Fruit fly (Drosophila melanogaster) whole organism, embryonic: Measurements from ENCODE around the gene bun.

Experiments used
- Ada2b ChIP-seq: fragments of 200-800 bp; sonication (Bioruptor generic); IDR thresholded peaks from 2 replicates; pipeline ENCODE4 v1.3.6; 2022; ENCODE audit warnings: missing biosample characterization, missing genetic modification characterization
- B-H1 ChIP-seq: fragments of 200-800 bp; sonication (Bioruptor generic); IDR thresholded peaks from 3 replicates; pipeline ENCODE4 v1.3.6; 2022; ENCODE audit warnings: missing biosample characterization, missing genetic modification characterization
- BtbVII ChIP-seq: fragments of 200-800 bp; sonication (Bioruptor generic); optimal IDR thresholded peaks from 3 replicates; lab custom pipeline; 2017; ENCODE audit warnings: missing biosample characterization, mild to moderate bottlenecking, missing genetic modification characterization
- CG1024 ChIP-seq: fragments of 200-800 bp; sonication (Bioruptor generic); IDR thresholded peaks from 2 replicates; pipeline ENCODE4 v1.3.6; 2022; ENCODE audit warnings: missing biosample characterization, missing genetic modification characterization
- CG11247 ChIP-seq: fragments of 200-800 bp; sonication (Bioruptor generic); IDR thresholded peaks from 2 replicates; pipeline ENCODE4 v1.3.6; 2022; ENCODE audit warnings: missing biosample characterization, missing genetic modification characterization
- CG11560 ChIP-seq: fragments of 200-800 bp; sonication (Bioruptor generic); IDR thresholded peaks from 3 replicates; pipeline ENCODE4 v1.3.6; 2022; ENCODE audit warnings: missing biosample characterization, missing genetic modification characterization
- CG11695 ChIP-seq: fragments of 200-800 bp; sonication (Bioruptor generic); IDR thresholded peaks from 3 replicates; pipeline ENCODE4 v1.3.6; 2022; ENCODE audit warnings: missing biosample characterization, missing genetic modification characterization
- CG13296 ChIP-seq: fragments of 200-800 bp; sonication (Bioruptor generic); optimal IDR thresholded peaks from 3 replicates; lab custom pipeline; 2018; ENCODE audit warnings: missing biosample characterization, mild to moderate bottlenecking, missing genetic modification characterization
- CG15696 ChIP-seq: fragments of 200-800 bp; sonication (Bioruptor generic); optimal IDR thresholded peaks from 2 replicates; lab custom pipeline; 2019; ENCODE audit warnings: missing biosample characterization, mild to moderate bottlenecking, missing genetic modification characterization, moderate library complexity
- CG1602 ChIP-seq: fragments of 200-800 bp; sonication (Bioruptor generic); optimal IDR thresholded peaks from 3 replicates; lab custom pipeline; 2016; ENCODE audit warnings: missing biosample characterization, missing genetic modification characterization
- CG18619 ChIP-seq: fragments of 200-800 bp; sonication (Bioruptor generic); optimal IDR thresholded peaks from 3 replicates; lab custom pipeline; 2017; ENCODE audit warnings: missing biosample characterization, mild to moderate bottlenecking, missing genetic modification characterization
- CG2120 ChIP-seq: fragments of 200-800 bp; sonication (Bioruptor generic); optimal IDR thresholded peaks from 3 replicates; lab custom pipeline; 2016; ENCODE audit warnings: missing biosample characterization, missing genetic modification characterization
- CG34376 ChIP-seq: fragments of 200-800 bp; sonication (Bioruptor generic); optimal IDR thresholded peaks from 2 replicates; lab custom pipeline; 2018; ENCODE audit warnings: missing biosample characterization, mild to moderate bottlenecking, missing genetic modification characterization
- CG34422 ChIP-seq: fragments of 200-800 bp; sonication (Bioruptor generic); IDR thresholded peaks from 3 replicates; pipeline ENCODE4 v1.3.6; 2022; ENCODE audit warnings: missing biosample characterization, missing genetic modification characterization
- CG4617 ChIP-seq: fragments of 200-800 bp; sonication (Bioruptor generic); optimal IDR thresholded peaks from 3 replicates; lab custom pipeline; 2016; ENCODE audit warnings: missing biosample characterization, missing genetic modification characterization, borderline replicate concordance
- CG4820 ChIP-seq: fragments of 200-800 bp; sonication (Bioruptor generic); optimal IDR thresholded peaks from 3 replicates; lab custom pipeline; 2016; ENCODE audit warnings: missing biosample characterization, missing genetic modification characterization
- CG5245 ChIP-seq: fragments of 200-800 bp; sonication (Bioruptor generic); optimal IDR thresholded peaks from 3 replicates; lab custom pipeline; 2016; ENCODE audit warnings: missing biosample characterization, missing genetic modification characterization
- CG6683 ChIP-seq: fragments of 200-800 bp; sonication (Bioruptor generic); optimal IDR thresholded peaks from 2 replicates; lab custom pipeline; 2017; ENCODE audit warnings: missing biosample characterization, mild to moderate bottlenecking, missing genetic modification characterization, missing genetic modification reagents
- CG7786 ChIP-seq: fragments of 200-800 bp; sonication (Bioruptor generic); optimal IDR thresholded peaks from 2 replicates; lab custom pipeline; 2016; ENCODE audit warnings: missing biosample characterization, missing genetic modification characterization
- CG7839 ChIP-seq: fragments of 200-800 bp; sonication (Bioruptor generic); optimal IDR thresholded peaks from 3 replicates; lab custom pipeline; 2018; ENCODE audit warnings: missing biosample characterization, mild to moderate bottlenecking, missing genetic modification characterization, moderate library complexity
- CG9932 ChIP-seq: fragments of 200-800 bp; sonication (Bioruptor generic); IDR thresholded peaks from 2 replicates; pipeline ENCODE4 v1.3.6; 2022; ENCODE audit warnings: missing biosample characterization, missing genetic modification characterization
- CHES-1-like ChIP-seq: fragments of 200-800 bp; sonication (Bioruptor generic); optimal IDR thresholded peaks from 2 replicates; lab custom pipeline; 2016; ENCODE audit warnings: missing biosample characterization, missing genetic modification characterization
- CrebB ChIP-seq: fragments of 200-800 bp; sonication (Bioruptor generic); optimal IDR thresholded peaks from 3 replicates; lab custom pipeline; 2018; ENCODE audit warnings: missing biosample characterization, mild to moderate bottlenecking, missing genetic modification characterization
- Eip74EF ChIP-seq, 2 experiments: fragments of 200-800 bp in 1 of 2; fragments of >200 bp in 1 of 2; sonication (Bioruptor generic) in 1 of 2; optimal IDR thresholded peaks; 2 replicates each; lab custom pipeline; 2017 to 2019; ENCODE audit warnings: missing biosample characterization in 2 of 2, missing genetic modification characterization in 2 of 2, mild to moderate bottlenecking in 1 of 2, moderate library complexity in 1 of 2
- Ets65A ChIP-seq: fragments of 200-800 bp; sonication (Bioruptor generic); peaks from one replicate; lab custom pipeline; 2016; ENCODE audit warnings: missing biosample characterization, missing genetic modification characterization
- H2.0 ChIP-seq: fragments of 200-800 bp; sonication (Bioruptor generic); IDR thresholded peaks from 2 replicates; pipeline ENCODE4 v1.3.6; 2022; ENCODE audit warnings: missing biosample characterization, missing genetic modification characterization
- Mad ChIP-seq: fragments of 200-800 bp; sonication (Bioruptor generic); optimal IDR thresholded peaks from 2 replicates; lab custom pipeline; 2016; ENCODE audit warnings: missing biosample characterization, missing genetic modification characterization
- Max ChIP-seq: fragments of 200-800 bp; sonication (Bioruptor generic); optimal IDR thresholded peaks from 2 replicates; lab custom pipeline; 2016; ENCODE audit warnings: missing biosample characterization, mild to moderate bottlenecking, missing genetic modification characterization
- Nf-YC ChIP-seq: fragments of 200-800 bp; optimal IDR thresholded peaks from 3 replicates; lab custom pipeline; 2019; ENCODE audit warnings: missing biosample characterization, mild to moderate bottlenecking, missing genetic modification characterization, moderate library complexity
- Rfx ChIP-seq: fragments of 200-800 bp; sonication (Bioruptor generic); IDR thresholded peaks from 2 replicates; pipeline ENCODE4 v1.3.6; 2022; ENCODE audit warnings: missing biosample characterization, missing genetic modification characterization
- Side ChIP-seq: fragments of 200-800 bp; sonication (Bioruptor generic); optimal IDR thresholded peaks from 2 replicates; lab custom pipeline; 2016; ENCODE audit warnings: missing biosample characterization, missing genetic modification characterization
- Sox100B ChIP-seq: fragments of 200-800 bp; sonication (Bioruptor generic); optimal IDR thresholded peaks from 3 replicates; lab custom pipeline; 2018; ENCODE audit warnings: missing biosample characterization, mild to moderate bottlenecking, missing genetic modification characterization
- ap ChIP-seq: fragments of 200-800 bp; sonication (Bioruptor generic); IDR thresholded peaks from 2 replicates; pipeline ENCODE4 v1.3.6; 2022; ENCODE audit warnings: missing biosample characterization, missing genetic modification characterization
- ara ChIP-seq: fragments of 200-800 bp; sonication (Bioruptor generic); IDR thresholded peaks from 2 replicates; pipeline ENCODE4 v1.3.6; 2022; ENCODE audit warnings: missing biosample characterization, missing genetic modification characterization
- bsh ChIP-seq, 2 experiments: fragments of 200-800 bp; sonication (Bioruptor generic); optimal IDR thresholded peaks; 2 replicates each; lab custom pipeline; 2017 to 2018; ENCODE audit warnings: mild to moderate bottlenecking in 2 of 2, missing biosample characterization in 2 of 2, missing genetic modification characterization in 2 of 2, moderate library complexity in 1 of 2
- chn ChIP-seq: fragments of 200-800 bp; sonication (Bioruptor generic); optimal IDR thresholded peaks from 2 replicates; lab custom pipeline; 2016; ENCODE audit warnings: missing biosample characterization, missing genetic modification characterization
- corto ChIP-seq: fragments of 200-800 bp; sonication (Bioruptor generic); optimal IDR thresholded peaks from 2 replicates; lab custom pipeline; 2016; ENCODE audit warnings: missing biosample characterization, mild to moderate bottlenecking, missing genetic modification characterization, moderate library complexity
- crc ChIP-seq: fragments of 200-800 bp; sonication (Bioruptor generic); optimal IDR thresholded peaks from 2 replicates; lab custom pipeline; 2016; ENCODE audit warnings: missing biosample characterization, missing genetic modification characterization
- dan ChIP-seq: fragments of 200-800 bp; sonication (Bioruptor generic); IDR thresholded peaks from 2 replicates; pipeline ENCODE4 v1.3.6; 2022; ENCODE audit warnings: missing biosample characterization, missing genetic modification characterization
- dmrt99B ChIP-seq: fragments of 200-800 bp; sonication (Bioruptor generic); optimal IDR thresholded peaks from 2 replicates; lab custom pipeline; 2018; ENCODE audit warnings: missing biosample characterization, mild to moderate bottlenecking, missing genetic modification characterization, moderate library complexity
- ems ChIP-seq: fragments of 200-800 bp; sonication (Bioruptor generic); optimal IDR thresholded peaks from 3 replicates; lab custom pipeline; 2016; ENCODE audit warnings: missing biosample characterization, missing genetic modification characterization
- fru ChIP-seq: fragments of >200 bp; optimal IDR thresholded peaks from 2 replicates; lab custom pipeline; 2017
- grau ChIP-seq: fragments of 200-800 bp; optimal IDR thresholded peaks from 3 replicates; lab custom pipeline; 2019; ENCODE audit warnings: missing biosample characterization, mild to moderate bottlenecking, missing genetic modification characterization, moderate library complexity
- gro ChIP-seq: fragments of 200-800 bp; sonication (Bioruptor generic); optimal IDR thresholded peaks from 2 replicates; lab custom pipeline; 2016; ENCODE audit warnings: missing biosample characterization, missing genetic modification characterization
- h ChIP-seq: fragments of >200 bp; optimal IDR thresholded peaks from 2 replicates; lab custom pipeline; 2017
- lilli ChIP-seq: fragments of 200-800 bp; sonication (Bioruptor generic); optimal IDR thresholded peaks from 3 replicates; lab custom pipeline; 2016; ENCODE audit warnings: missing biosample characterization, missing genetic modification characterization
- otp ChIP-seq: fragments of 200-800 bp; sonication (Bioruptor generic); IDR thresholded peaks from 3 replicates; pipeline ENCODE4, ENCODE4 v1.3.6; 2022; ENCODE audit warnings: missing biosample characterization, missing genetic modification characterization
- pfk ChIP-seq: fragments of 200-800 bp; sonication (Bioruptor generic); optimal IDR thresholded peaks from 2 replicates; lab custom pipeline; 2018; ENCODE audit warnings: missing biosample characterization, mild to moderate bottlenecking, missing genetic modification characterization, moderate library complexity
- phol ChIP-seq: fragments of 200-800 bp; sonication (Bioruptor generic); optimal IDR thresholded peaks from 3 replicates; lab custom pipeline; 2018; ENCODE audit warnings: missing biosample characterization, mild to moderate bottlenecking, missing genetic modification characterization, moderate library complexity
- ranshi ChIP-seq: fragments of 200-800 bp; sonication (Bioruptor generic); IDR thresholded peaks from 2 replicates; pipeline ENCODE4 v1.3.6; 2022; ENCODE audit warnings: missing biosample characterization, missing genetic modification characterization
- sens-2 ChIP-seq: fragments of 200-800 bp; sonication (Bioruptor generic); IDR thresholded peaks from 2 replicates; pipeline ENCODE4 v1.3.6; 2022; ENCODE audit warnings: missing biosample characterization, missing genetic modification characterization
- sim ChIP-seq: fragments of 200-800 bp; sonication (Bioruptor generic); IDR thresholded peaks from 2 replicates; pipeline ENCODE4 v1.3.6; 2022; ENCODE audit warnings: missing biosample characterization, missing genetic modification characterization
- tin ChIP-seq: fragments of 200-800 bp; sonication (Bioruptor generic); optimal IDR thresholded peaks from 3 replicates; lab custom pipeline; 2016; ENCODE audit warnings: missing biosample characterization, missing genetic modification characterization

The bun gene

dm6 chr2L:12424555-12424954 is 121.9 kb downstream of the bun start, which contains the start of gene Fam92 (continued):
- peak; percentile 61 for TF ChIP-seq CG9932 (GFP tag; lab: Robert Waterston, UW)
- TF ChIP-seq B-H1, result no peak
- TF ChIP-seq H2.0 (GFP tag; lab: Robert Waterston, UW), result peak; percentile 36; the same call in 1 of the 2 replicates
- TF ChIP-seq CrebB (tag; lab: Kevin White, UChicago), result no peak
- no peak for TF ChIP-seq Ada2b (GFP tag; lab: Robert Waterston, UW)
- TF ChIP-seq ems (GFP tag; lab: Kevin White, UChicago), result no peak
- TF ChIP-seq CG1024, result peak; percentile 24; the same call in 1 of the 2 replicates
- peak; percentile 49 for TF ChIP-seq gro (GFP tag; lab: Kevin White, UChicago)
- TF ChIP-seq Eip74EF (GFP tag; optimal IDR thresholded peaks at IDR 0.05; lab: Kevin White, UChicago), result no peak
- TF ChIP-seq sens-2 (GFP tag; lab: Robert Waterston, UW), result peak; percentile 41
- TF ChIP-seq h (lab: Kevin White, UChicago), result no peak
- TF ChIP-seq CG18619 (GFP tag; lab: Kevin White, UChicago), result peak; percentile 2
- no peak for TF ChIP-seq ara
- no peak for TF ChIP-seq CG11695 (GFP tag; lab: Robert Waterston, UW)
- peak; percentile 89 for TF ChIP-seq Ets65A (GFP tag; lab: Kevin White, UChicago)
- TF ChIP-seq Nf-YC (tag; lab: Kevin White, UChicago), result peak; percentile 40
- TF ChIP-seq CG4820, result no peak
- peak; percentile 7 for TF ChIP-seq Mad (GFP tag; lab: Kevin White, UChicago)
- TF ChIP-seq CG11560 (tag; lab: Robert Waterston, UW), result no peak
- TF ChIP-seq CG2120, result peak; percentile 47
- TF ChIP-seq dan (GFP tag; lab: Robert Waterston, UW), result no peak
- peak; percentile 13 for TF ChIP-seq phol (tag; lab: Kevin White, UChicago)
- peak; percentile 38 for TF ChIP-seq CG1602 (GFP tag; lab: Kevin White, UChicago)
- peak; percentile 69 for TF ChIP-seq lilli
- TF ChIP-seq Rfx (GFP tag; lab: Robert Waterston, UW), result peak; percentile 91
- TF ChIP-seq Max, result peak; percentile 22
- TF ChIP-seq BtbVII (GFP tag; lab: Kevin White, UChicago), result peak; percentile 38
- no peak for TF ChIP-seq sim (GFP tag; lab: Robert Waterston, UW)
- no peak for TF ChIP-seq CG34422
- peak; percentile 10 for TF ChIP-seq Sox100B (GFP tag; lab: Kevin White, UChicago)
- TF ChIP-seq CG7839 (tag; lab: Kevin White, UChicago), result peak; percentile 66
- TF ChIP-seq CG6683 (GFP tag; lab: Kevin White, UChicago), result no peak
- peak; percentile 16; the same call in 1 of the 3 replicates for TF ChIP-seq otp
- peak; percentile 60 for TF ChIP-seq tin
- peak; percentile 65 for TF ChIP-seq grau (tag; lab: Kevin White, UChicago)
- TF ChIP-seq corto (GFP tag; lab: Kevin White, UChicago), result no peak
- peak; percentile 43 for TF ChIP-seq CG34376 (GFP tag; lab: Kevin White, UChicago)
- TF ChIP-seq CHES-1-like (GFP tag; lab: Kevin White, UChicago), result no peak
- TF ChIP-seq ranshi (GFP tag; lab: Robert Waterston, UW), result no peak
- TF ChIP-seq dmrt99B (tag; lab: Kevin White, UChicago), result peak; percentile 11
- no peak for TF ChIP-seq fru (lab: Kevin White, UChicago)
- TF ChIP-seq CG13296 (GFP tag; lab: Kevin White, UChicago), result peak; percentile 21
- TF ChIP-seq CG5245, result peak; percentile 62
- TF ChIP-seq crc (GFP tag; lab: Kevin White, UChicago), result no peak
- peak; percentile 2 for TF ChIP-seq CG4617 (GFP tag; lab: Kevin White, UChicago)
- peak; percentile 21 for TF ChIP-seq Side (GFP tag; lab: Kevin White, UChicago)
- TF ChIP-seq CG11247 (GFP tag; lab: Robert Waterston, UW), result peak; percentile 52
- TF ChIP-seq chn, result peak; percentile 7
- no peak for TF ChIP-seq CG7786 (GFP tag; lab: Kevin White, UChicago)
- TF ChIP-seq ap (GFP tag; lab: Robert Waterston, UW), result no peak
- TF ChIP-seq pfk, result peak; percentile 8
- TF ChIP-seq CG15696 (tag; lab: Kevin White, UChicago), result peak; percentile 64
- TF ChIP-seq bsh (GFP tag; optimal IDR thresholded peaks at IDR 0.05; lab: Kevin White, UChicago), result peak in 1 of 2 experiments; percentile 48
